Worm (Caenorhabditis elegans) whole organism, young adult: ENCODE results near the gene egl-8.

Experiments used
- B0336.3 ChIP-seq: fragments of 200-800 bp; sonication (Bioruptor generic); IDR thresholded peaks from 2 replicates; pipeline ENCODE4 v1.3.6; 2022; ENCODE audit warnings: missing genetic modification characterization, missing compliant biosample characterization
- C17E4.6 ChIP-seq: fragments of 200-800 bp; sonication (Bioruptor generic); IDR thresholded peaks from 2 replicates; pipeline ENCODE4 v1.3.6; 2022; ENCODE audit warnings: missing genetic modification reagents, missing genetic modification characterization, missing compliant biosample characterization
- D2030.7 ChIP-seq: fragments of 200-800 bp; sonication (Bioruptor generic); IDR thresholded peaks from 2 replicates; pipeline ENCODE4 v1.3.6; 2022; ENCODE audit warnings: missing genetic modification reagents, missing genetic modification characterization, missing compliant biosample characterization
- F10E7.11 ChIP-seq: sonication (generic microtip); optimal IDR thresholded peaks from 2 replicates; lab custom pipeline; 2017; ENCODE audit warnings: mild to moderate bottlenecking, missing genetic modification characterization, moderate library complexity, missing compliant biosample characterization
- F39B2.1 ChIP-seq: fragments of 200-800 bp; sonication (Bioruptor generic); IDR thresholded peaks from 2 replicates; pipeline ENCODE4 v1.3.6; 2022; ENCODE audit warnings: missing genetic modification reagents, missing genetic modification characterization, missing compliant biosample characterization
- F49E8.2 ChIP-seq: sonication (generic microtip); optimal IDR thresholded peaks from 3 replicates; lab custom pipeline; 2017; ENCODE audit warnings: missing genetic modification characterization, mild to moderate bottlenecking, missing compliant biosample characterization, antibody characterized with exemption, moderate library complexity; ENCODE audit not compliant: insufficient read depth
- K12H6.12 ChIP-seq: fragments of 200-800 bp; sonication (Bioruptor generic); optimal IDR thresholded peaks from 2 replicates; lab custom pipeline; 2018; ENCODE audit warnings: mild to moderate bottlenecking, missing genetic modification characterization, missing compliant biosample characterization
- T07F8.4 ChIP-seq: sonication (generic microtip); optimal IDR thresholded peaks from 2 replicates; lab custom pipeline; 2016; ENCODE audit warnings: mild to moderate bottlenecking, missing genetic modification characterization, moderate library complexity, missing compliant biosample characterization
- Y53F4B.3 ChIP-seq: fragments of 200-800 bp; sonication (Bioruptor generic); IDR thresholded peaks from 2 replicates; pipeline ENCODE4 v1.3.6; 2022; ENCODE audit warnings: missing genetic modification reagents, missing genetic modification characterization, missing compliant biosample characterization
- Y53G8AR.9 ChIP-seq: fragments of 200-800 bp; sonication (Bioruptor generic); conservative IDR thresholded peaks from 2 replicates; pipeline ENCODE4 v1.3.6; 2022; ENCODE audit warnings: missing genetic modification reagents, missing genetic modification characterization, missing compliant biosample characterization
- Y67H2A.10 ChIP-seq: fragments of 200-800 bp; sonication (Bioruptor generic); conservative IDR thresholded peaks from 2 replicates; pipeline ENCODE4 v1.3.6; 2022; ENCODE audit warnings: missing genetic modification reagents, missing genetic modification characterization, missing compliant biosample characterization
- Y79H2A.3 ChIP-seq: fragments of 200-800 bp; sonication (Bioruptor generic); conservative IDR thresholded peaks from 2 replicates; pipeline ENCODE4 v1.3.6; 2022; ENCODE audit warnings: missing genetic modification reagents, missing genetic modification characterization, missing compliant biosample characterization
- ZK185.1 ChIP-seq: sonication (generic microtip); optimal IDR thresholded peaks from 2 replicates; lab custom pipeline; 2016; ENCODE audit warnings: mild to moderate bottlenecking, missing genetic modification characterization, missing compliant biosample characterization; ENCODE audit not compliant: poor library complexity, severe bottlenecking
- aptf-3 ChIP-seq: fragments of 200-800 bp; sonication (Bioruptor generic); IDR thresholded peaks from 2 replicates; pipeline ENCODE4 v1.3.6; 2022; ENCODE audit warnings: missing genetic modification characterization, missing compliant biosample characterization
- atf-7 ChIP-seq: sonication (generic microtip); optimal IDR thresholded peaks from 2 replicates; lab custom pipeline; 2017; ENCODE audit warnings: mild to moderate bottlenecking, missing genetic modification characterization, missing compliant biosample characterization
- athp-1 ChIP-seq: sonication (generic microtip); optimal IDR thresholded peaks from 2 replicates; lab custom pipeline; 2017; ENCODE audit warnings: mild to moderate bottlenecking, missing genetic modification characterization, missing compliant biosample characterization
- attf-5 ChIP-seq: fragments of 200-800 bp; sonication (Bioruptor generic); optimal IDR thresholded peaks from 2 replicates; lab custom pipeline; 2018; ENCODE audit warnings: mild to moderate bottlenecking, missing genetic modification characterization, missing compliant biosample characterization
- bed-1 ChIP-seq: fragments of 200-800 bp; sonication (Bioruptor generic); IDR thresholded peaks from 2 replicates; pipeline ENCODE4 v1.3.6; 2022; ENCODE audit warnings: missing genetic modification reagents, missing genetic modification characterization, missing compliant biosample characterization
- ceh-100 ChIP-seq: fragments of 200-800 bp; sonication (Bioruptor generic); IDR thresholded peaks from 2 replicates; pipeline ENCODE4 v1.3.6; 2022; ENCODE audit warnings: missing genetic modification reagents, missing genetic modification characterization, missing compliant biosample characterization
- ceh-91 ChIP-seq: fragments of 200-800 bp; sonication (Bioruptor generic); IDR thresholded peaks from 2 replicates; pipeline ENCODE4 v1.3.6; 2022; ENCODE audit warnings: missing genetic modification reagents, missing genetic modification characterization, missing compliant biosample characterization
- chd-7 ChIP-seq: sonication (generic microtip); optimal IDR thresholded peaks from 2 replicates; lab custom pipeline; 2016; ENCODE audit warnings: mild to moderate bottlenecking, missing genetic modification characterization, moderate library complexity, missing compliant biosample characterization
- egrh-3 ChIP-seq: fragments of 200-800 bp; sonication (Bioruptor generic); IDR thresholded peaks from 2 replicates; pipeline ENCODE4 v1.3.6; 2022; ENCODE audit warnings: missing genetic modification reagents, missing genetic modification characterization, missing compliant biosample characterization
- ekl-4 ChIP-seq: fragments of 200-800 bp; sonication (Bioruptor generic); IDR thresholded peaks from 2 replicates; pipeline ENCODE4 v1.3.6; 2022; ENCODE audit warnings: missing genetic modification reagents, missing genetic modification characterization, missing compliant biosample characterization
- ets-4 ChIP-seq: fragments of 200-800 bp; sonication (Bioruptor generic); optimal IDR thresholded peaks from 2 replicates; lab custom pipeline; 2018; ENCODE audit warnings: mild to moderate bottlenecking, missing genetic modification characterization, missing compliant biosample characterization
- gei-17 ChIP-seq: fragments of 200-800 bp; sonication (Bioruptor generic); optimal IDR thresholded peaks from 2 replicates; lab custom pipeline; 2018; ENCODE audit warnings: mild to moderate bottlenecking, missing genetic modification characterization, missing compliant biosample characterization
- hlh-12 ChIP-seq: sonication (generic microtip); optimal IDR thresholded peaks from 2 replicates; lab custom pipeline; 2016; ENCODE audit warnings: missing genetic modification characterization, missing compliant biosample characterization
- hmg-1.2 ChIP-seq: fragments of 200-800 bp; sonication (Bioruptor generic); IDR thresholded peaks from 2 replicates; pipeline ENCODE4 v1.3.6; 2022; ENCODE audit warnings: missing genetic modification reagents, missing genetic modification characterization, missing compliant biosample characterization
- hrde-1 ChIP-seq: sonication (generic microtip); optimal IDR thresholded peaks from 2 replicates; lab custom pipeline; 2016; ENCODE audit warnings: missing genetic modification characterization, mild to moderate bottlenecking, missing compliant biosample characterization, moderate library complexity, missing genotype, missing genetic modification reagents, borderline replicate concordance
- lin-26 ChIP-seq: fragments of 200-800 bp; sonication (Bioruptor generic); IDR thresholded peaks from 2 replicates; pipeline ENCODE4 v1.3.6; 2022; ENCODE audit warnings: missing genetic modification reagents, missing genetic modification characterization, missing compliant biosample characterization
- lin-35 ChIP-seq, 3 experiments: fragments of 150-350 bp in 2 of 3; sonication (generic microtip) in 1 of 3; optimal IDR thresholded peaks; 2 replicates each; lab custom pipeline; 2014 to 2018; ENCODE audit warnings: missing biosample characterization in 3 of 3, missing genetic modification characterization in 3 of 3, missing genetic modification reagents in 3 of 3
- lir-1 ChIP-seq: fragments of 200-800 bp; sonication (Bioruptor generic); conservative IDR thresholded peaks from 2 replicates; pipeline ENCODE4 v1.3.6; 2022; ENCODE audit warnings: missing genetic modification reagents, missing genetic modification characterization, missing compliant biosample characterization
- lsl-1 ChIP-seq: fragments of 200-800 bp; sonication (Bioruptor generic); optimal IDR thresholded peaks from 2 replicates; lab custom pipeline; 2018; ENCODE audit warnings: mild to moderate bottlenecking, missing genetic modification characterization, moderate library complexity, missing compliant biosample characterization
- madf-3 ChIP-seq: fragments of 200-800 bp; sonication (Bioruptor generic); IDR thresholded peaks from 2 replicates; pipeline ENCODE4 v1.3.6; 2022; ENCODE audit warnings: missing genetic modification reagents, missing genetic modification characterization, missing compliant biosample characterization
- mcd-1 ChIP-seq: fragments of 200-800 bp; sonication (Bioruptor generic); IDR thresholded peaks from 2 replicates; pipeline ENCODE4 v1.3.6; 2022; ENCODE audit warnings: missing genetic modification reagents, missing genetic modification characterization, missing compliant biosample characterization
- mes-4 ChIP-seq: sonication (generic microtip); optimal IDR thresholded peaks from 2 replicates; lab custom pipeline; 2016; ENCODE audit warnings: missing genotype, missing genetic modification characterization, missing compliant biosample characterization
- nhr-179 ChIP-seq: sonication (generic microtip); optimal IDR thresholded peaks from 2 replicates; lab custom pipeline; 2016; ENCODE audit warnings: mild to moderate bottlenecking, missing genetic modification characterization, missing compliant biosample characterization
- pbrm-1 ChIP-seq: fragments of 200-800 bp; sonication (Bioruptor generic); IDR thresholded peaks from 2 replicates; pipeline ENCODE4 v1.3.6; 2022; ENCODE audit warnings: missing genetic modification reagents, missing genetic modification characterization, missing compliant biosample characterization
- repo-1 ChIP-seq: sonication (generic microtip); optimal IDR thresholded peaks from 2 replicates; lab custom pipeline; 2017; ENCODE audit warnings: mild to moderate bottlenecking, missing genetic modification characterization, missing compliant biosample characterization
- rpc-1 ChIP-seq, 2 experiments: fragments of 150-350 bp in 1 of 2; sonication (generic microtip) in 1 of 2; optimal IDR thresholded peaks; 2 replicates each; lab custom pipeline; 2014 to 2018; ENCODE audit warnings: missing biosample characterization in 1 of 2, missing genetic modification characterization in 1 of 2, missing genetic modification reagents in 1 of 2, missing genotype in 1 of 2
- snpc-3.4 ChIP-seq: sonication (generic microtip); optimal IDR thresholded peaks from 2 replicates; lab custom pipeline; 2017; ENCODE audit warnings: missing genetic modification characterization, mild to moderate bottlenecking, missing compliant biosample characterization, antibody characterized with exemption, moderate library complexity, missing genotype, missing genetic modification reagents
- sptf-2 ChIP-seq: fragments of 200-800 bp; sonication (Bioruptor generic); optimal IDR thresholded peaks from 2 replicates; lab custom pipeline; 2018; ENCODE audit warnings: mild to moderate bottlenecking, missing genetic modification characterization, missing compliant biosample characterization
- unc-130 ChIP-seq: sonication (generic microtip); optimal IDR thresholded peaks from 2 replicates; lab custom pipeline; 2016; ENCODE audit warnings: missing genetic modification reagents, missing genetic modification characterization, missing compliant biosample characterization
- unc-62 ChIP-seq: fragments of 150-350 bp; optimal IDR thresholded peaks from 2 replicates; lab custom pipeline; 2014; ENCODE audit warnings: missing biosample characterization, missing genetic modification reagents, missing genetic modification characterization
- ztf-18 ChIP-seq: sonication (generic microtip); optimal IDR thresholded peaks from 2 replicates; lab custom pipeline; 2016; ENCODE audit warnings: missing genotype, mild to moderate bottlenecking, missing genetic modification characterization, missing compliant biosample characterization
- ztf-25 ChIP-seq: fragments of 200-800 bp; sonication (Bioruptor generic); IDR thresholded peaks from 2 replicates; pipeline ENCODE4 v1.3.6; 2022; ENCODE audit warnings: missing genetic modification reagents, missing genetic modification characterization, missing compliant biosample characterization
- ztf-6 ChIP-seq: fragments of 200-800 bp; sonication (Bioruptor generic); IDR thresholded peaks from 2 replicates; pipeline ENCODE4 v1.3.6; 2022; ENCODE audit warnings: missing genetic modification reagents, missing genetic modification characterization, missing compliant biosample characterization

The egl-8 gene

DNA sequence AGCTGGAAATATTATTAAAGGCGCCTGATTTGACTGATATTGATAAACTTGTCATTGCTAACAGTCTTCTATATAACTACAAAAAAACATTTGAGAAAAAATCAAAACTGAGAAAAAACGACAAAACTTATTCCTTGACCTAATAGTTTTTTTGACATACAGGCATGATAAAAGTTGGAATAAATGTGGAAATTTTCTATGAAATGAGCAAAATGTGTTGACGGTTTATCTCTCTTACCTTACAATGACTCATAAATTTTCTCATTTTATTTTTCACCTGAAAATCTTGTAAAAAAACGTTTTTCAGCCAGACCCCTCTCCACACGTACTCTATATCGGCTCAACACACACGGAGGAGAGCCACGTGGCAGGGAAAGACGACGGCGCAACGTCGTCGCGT is at the start of gene egl-8:
egl-8 (plus strand) TSS at position 301 of the 400 bp plus-strand sequence.
- TF ChIP-seq pbrm-1 (no peak), ztf-25 (GFP tag; lab: Robert Waterston, UW) (no peak), egrh-3 (no peak), rpc-1 (optimal IDR thresholded peaks at IDR 0.05; lab: Kevin White, UChicago) (no peak), rpc-1 (tag; optimal IDR thresholded peaks at IDR 0.05; lab: Kevin White, UChicago) (no peak), Y53F4B.3 (no peak)

DNA sequence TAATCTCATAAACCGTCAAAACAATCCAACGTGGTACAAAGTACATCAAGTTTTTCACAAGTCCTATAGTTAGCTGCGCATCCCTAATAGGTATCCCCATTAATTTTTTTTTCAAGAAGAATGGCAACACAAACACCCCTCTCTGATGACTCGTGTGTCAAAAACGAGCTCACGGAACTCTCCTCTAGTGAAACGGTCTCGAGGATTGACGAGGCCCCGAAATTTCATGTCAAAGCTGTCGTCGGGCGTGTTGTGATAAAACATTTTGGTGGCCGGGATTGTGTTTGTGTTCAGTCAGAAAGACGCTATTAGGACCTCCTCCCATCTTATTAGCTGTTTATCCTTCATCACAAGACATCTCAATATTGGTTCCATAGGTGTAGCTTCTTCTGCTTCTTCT is 19.3 kb upstream of the egl-8 start, which contains the start of gene idpp-2:
idpp-2 (plus strand) TSS at position 301 of the 400 bp plus-strand sequence.
- TF ChIP-seq chd-7 (tag; lab: Kevin White, UChicago), result no peak
- no peak for TF ChIP-seq unc-62
- no peak for TF ChIP-seq lir-1 (GFP tag; lab: Robert Waterston, UW)
- no peak for TF ChIP-seq F39B2.1 (GFP tag; lab: Robert Waterston, UW)
- no peak for TF ChIP-seq ZK185.1
- TF ChIP-seq bed-1 (GFP tag; lab: Robert Waterston, UW), result no peak
- no peak for TF ChIP-seq C17E4.6 (GFP tag; lab: Robert Waterston, UW)
- TF ChIP-seq lsl-1 (GFP tag; lab: Kevin White, UChicago), result no peak
- no peak for TF ChIP-seq Y67H2A.10 (GFP tag; lab: Robert Waterston, UW)
- no peak for TF ChIP-seq atf-7 (tag; lab: Kevin White, UChicago)
- TF ChIP-seq ztf-18 (tag; lab: Kevin White, UChicago), result no peak
- no peak for TF ChIP-seq ztf-6 (GFP tag; lab: Robert Waterston, UW)
- TF ChIP-seq sptf-2, result no peak
- TF ChIP-seq mcd-1, result no peak
- TF ChIP-seq ets-4 (GFP tag; lab: Kevin White, UChicago), result no peak
- TF ChIP-seq aptf-3 (GFP tag; lab: Robert Waterston, UW), result no peak
- no peak for TF ChIP-seq nhr-179 (tag; lab: Kevin White, UChicago)
- no peak for TF ChIP-seq gei-17 (GFP tag; lab: Kevin White, UChicago)
- no peak for TF ChIP-seq hlh-12 (tag; lab: Kevin White, UChicago)
- no peak for TF ChIP-seq snpc-3.4

DNA sequence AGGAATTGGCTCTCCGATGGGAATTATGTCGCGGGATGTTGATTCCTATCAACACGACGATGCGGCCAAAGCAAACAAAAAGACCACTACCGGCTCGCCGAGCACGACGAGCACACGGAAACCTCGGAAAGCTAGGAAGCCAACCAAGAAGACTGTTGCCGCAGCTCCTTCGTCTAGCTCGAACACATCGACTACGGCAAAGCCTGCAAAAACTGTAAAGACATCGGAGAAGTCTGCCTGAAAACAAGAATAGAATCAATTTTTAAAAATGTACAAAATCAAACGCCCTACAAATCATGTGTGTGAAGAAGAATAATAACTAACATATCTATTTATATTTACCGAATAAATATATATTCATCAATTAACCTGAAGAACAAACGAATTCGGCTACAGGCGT is 14.3 kb upstream of the egl-8 start:
- TF ChIP-seq hmg-1.2 (GFP tag; lab: Robert Waterston, UW) (peak; percentile 24; the same call in 1 of the 2 replicates), unc-130 (GFP tag; lab: Kevin White, UChicago) (peak; percentile 38), Y79H2A.3 (0 out of 2 replicates have a peak, but pooled peaks have one; percentile 52), T07F8.4 (tag; lab: Kevin White, UChicago) (no peak), hrde-1 (peak; percentile 94), Y53G8AR.9 (GFP tag; lab: Robert Waterston, UW) (0 out of 2 replicates have a peak, but pooled peaks have one; percentile 49), athp-1 (tag; lab: Kevin White, UChicago) (peak; percentile 63), D2030.7 (peak; percentile 15; the same call in 1 of the 2 replicates), K12H6.12 (tag; lab: Kevin White, UChicago) (no peak), lin-26 (GFP tag; lab: Robert Waterston, UW) (peak; percentile 51; the same call in 1 of the 2 replicates), F49E8.2 (peak; percentile 3), repo-1 (tag; lab: Kevin White, UChicago) (peak; percentile 28), B0336.3 (GFP tag; lab: Robert Waterston, UW) (peak; percentile 81; the same call in 1 of the 2 replicates), lin-35 (GFP tag; optimal IDR thresholded peaks at IDR 0.05; lab: Kevin White, UChicago) (peak in 1 of 3 experiments; percentile 15), attf-5 (GFP tag; lab: Kevin White, UChicago) (no peak), madf-3 (GFP tag; lab: Robert Waterston, UW) (peak; percentile 26; the same call in 1 of the 2 replicates), ceh-91 (GFP tag; lab: Robert Waterston, UW) (0 out of 2 replicates have a peak, but pooled peaks have one; percentile 16), ceh-100 (GFP tag; lab: Robert Waterston, UW) (peak; percentile 15; the same call in 1 of the 2 replicates), ekl-4 (GFP tag; lab: Robert Waterston, UW) (peak; percentile 73), mcd-1 (peak; percentile 26; the same call in 1 of the 2 replicates), mes-4 (tag; lab: Kevin White, UChicago) (no peak), atf-7 (tag; lab: Kevin White, UChicago) (peak; percentile 52), F10E7.11 (tag; lab: Kevin White, UChicago) (peak; percentile 16)
